Worm (Caenorhabditis elegans) whole organism, L2 larva: ENCODE data around the gene E02H1.5.

Experiments used
- C34F6.9 ChIP-seq: fragments of 150-350 bp; optimal IDR thresholded peaks from 2 replicates; lab custom pipeline; 2014; ENCODE audit warnings: missing biosample characterization, missing genetic modification characterization
- Y55F3AM.14 ChIP-seq: fragments of 200-800 bp; sonication (Bioruptor generic); optimal IDR thresholded peaks from 2 replicates; lab custom pipeline; 2018; ENCODE audit warnings: mild to moderate bottlenecking, missing genetic modification characterization, missing compliant biosample characterization
- ZK546.5 ChIP-seq: sonication (generic microtip); optimal IDR thresholded peaks from 2 replicates; lab custom pipeline; 2017; ENCODE audit warnings: missing biosample characterization, missing genetic modification characterization
- alr-1 ChIP-seq: fragments of 150-350 bp; optimal IDR thresholded peaks from 2 replicates; lab custom pipeline; 2014; ENCODE audit warnings: missing biosample characterization, missing genetic modification characterization
- aly-2 ChIP-seq: fragments of 150-350 bp; optimal IDR thresholded peaks from 2 replicates; lab custom pipeline; 2014; ENCODE audit warnings: missing biosample characterization, missing genetic modification characterization
- ama-1 ChIP-seq: fragments of 150-350 bp; optimal IDR thresholded peaks from 2 replicates; lab custom pipeline; 2018; ENCODE audit warnings: inconsistent platforms
- blmp-1 ChIP-seq: sonication (generic microtip); optimal IDR thresholded peaks from 2 replicates; lab custom pipeline; 2017; ENCODE audit warnings: missing genetic modification characterization, mild to moderate bottlenecking, missing compliant biosample characterization, antibody characterized with exemption, moderate library complexity; ENCODE audit not compliant: insufficient read depth
- ceh-16 ChIP-seq: fragments of 150-350 bp; optimal IDR thresholded peaks from 2 replicates; lab custom pipeline; 2014; ENCODE audit warnings: missing biosample characterization, missing genetic modification characterization
- crh-2 ChIP-seq: sonication (generic microtip); optimal IDR thresholded peaks from 2 replicates; lab custom pipeline; 2017; ENCODE audit warnings: missing biosample characterization, missing genetic modification characterization
- dmd-4 ChIP-seq: sonication (generic microtip); optimal IDR thresholded peaks from 2 replicates; lab custom pipeline; 2017; ENCODE audit warnings: missing biosample characterization, missing genetic modification characterization
- egl-27 ChIP-seq: sonication (generic microtip); optimal IDR thresholded peaks from 3 replicates; lab custom pipeline; 2017; ENCODE audit warnings: missing biosample characterization, missing genetic modification reagents, missing genetic modification characterization
- elt-1 ChIP-seq: fragments of 150-350 bp; optimal IDR thresholded peaks from 2 replicates; lab custom pipeline; 2014; ENCODE audit warnings: missing biosample characterization, missing genetic modification characterization
- elt-3 ChIP-seq: sonication (generic microtip); optimal IDR thresholded peaks from 2 replicates; lab custom pipeline; 2017; ENCODE audit warnings: missing biosample characterization, missing genetic modification characterization
- fos-1 ChIP-seq: fragments of 150-350 bp; optimal IDR thresholded peaks from 2 replicates; lab custom pipeline; 2014; ENCODE audit warnings: missing biosample characterization, missing genetic modification characterization
- gmeb-1 ChIP-seq: fragments of 150-350 bp; optimal IDR thresholded peaks from 2 replicates; lab custom pipeline; 2014; ENCODE audit warnings: missing biosample characterization, missing genetic modification characterization
- lin-11 ChIP-seq: fragments of 150-350 bp; sonication (generic microtip); optimal IDR thresholded peaks from 2 replicates; lab custom pipeline; 2014; ENCODE audit warnings: missing biosample characterization, missing genetic modification characterization, inconsistent platforms, mixed read lengths
- lin-13 ChIP-seq: fragments of 150-350 bp; optimal IDR thresholded peaks from 2 replicates; lab custom pipeline; 2014; ENCODE audit warnings: missing biosample characterization, missing genetic modification reagents, missing genetic modification characterization
- lin-39 ChIP-seq: fragments of 150-350 bp; optimal IDR thresholded peaks from 2 replicates; lab custom pipeline; 2014; ENCODE audit warnings: missing biosample characterization, missing genetic modification reagents, missing genetic modification characterization
- lsy-2 ChIP-seq, 2 experiments: fragments of 150-350 bp in 1 of 2; sonication (generic microtip) in 1 of 2; optimal IDR thresholded peaks; 2 replicates each; lab custom pipeline; 2014 to 2017; ENCODE audit warnings: missing biosample characterization in 2 of 2, missing genetic modification characterization in 2 of 2
- mab-5 ChIP-seq: fragments of 150-350 bp; optimal IDR thresholded peaks from 2 replicates; lab custom pipeline; 2014; ENCODE audit warnings: missing biosample characterization, missing genetic modification characterization
- mbf-1 ChIP-seq: sonication (generic microtip); optimal IDR thresholded peaks from 2 replicates; lab custom pipeline; 2017; ENCODE audit warnings: missing biosample characterization, missing genetic modification characterization
- mdl-1 ChIP-seq, 2 experiments: fragments of 150-350 bp in 1 of 2; sonication (generic microtip) in 1 of 2; optimal IDR thresholded peaks; 2 replicates each; lab custom pipeline; 2017; ENCODE audit warnings: missing biosample characterization in 2 of 2, missing genetic modification characterization in 2 of 2
- nhr-10 ChIP-seq: sonication (generic microtip); optimal IDR thresholded peaks from 2 replicates; lab custom pipeline; 2017; ENCODE audit warnings: missing biosample characterization, missing genetic modification characterization
- nhr-11 ChIP-seq: fragments of 150-350 bp; optimal IDR thresholded peaks from 2 replicates; lab custom pipeline; 2014; ENCODE audit warnings: missing biosample characterization, missing genetic modification characterization
- nhr-12 ChIP-seq: fragments of 150-350 bp; optimal IDR thresholded peaks from 2 replicates; lab custom pipeline; 2014; ENCODE audit warnings: missing biosample characterization, missing genetic modification characterization
- nhr-129 ChIP-seq: fragments of 150-350 bp; optimal IDR thresholded peaks from 2 replicates; lab custom pipeline; 2014; ENCODE audit warnings: missing biosample characterization, missing genetic modification characterization
- nhr-21 ChIP-seq: fragments of 150-350 bp; optimal IDR thresholded peaks from 2 replicates; lab custom pipeline; 2014; ENCODE audit warnings: missing biosample characterization, missing genetic modification characterization
- nhr-237 ChIP-seq: fragments of 150-350 bp; optimal IDR thresholded peaks from 2 replicates; lab custom pipeline; 2014; ENCODE audit warnings: missing biosample characterization, missing genetic modification characterization
- nhr-25 ChIP-seq: fragments of 150-350 bp; sonication (generic microtip); optimal IDR thresholded peaks from 3 replicates; lab custom pipeline; 2014; ENCODE audit warnings: missing biosample characterization, missing genetic modification characterization
- nhr-6 ChIP-seq: fragments of 150-350 bp; optimal IDR thresholded peaks from 2 replicates; lab custom pipeline; 2014; ENCODE audit warnings: missing biosample characterization, missing genetic modification characterization
- nhr-77 ChIP-seq: fragments of 150-350 bp; optimal IDR thresholded peaks from 2 replicates; lab custom pipeline; 2014; ENCODE audit warnings: missing biosample characterization, missing genetic modification characterization
- peb-1 ChIP-seq: fragments of 150-350 bp; optimal IDR thresholded peaks from 2 replicates; lab custom pipeline; 2014; ENCODE audit warnings: missing biosample characterization, missing genetic modification characterization
- sem-4 ChIP-seq: fragments of 150-350 bp; optimal IDR thresholded peaks from 2 replicates; lab custom pipeline; 2014; ENCODE audit warnings: missing biosample characterization, missing genetic modification reagents, missing genetic modification characterization
- skn-1 ChIP-seq: sonication (generic microtip); optimal IDR thresholded peaks from 2 replicates; lab custom pipeline; 2017; ENCODE audit warnings: missing biosample characterization, missing genetic modification characterization
- sma-3 ChIP-seq: sonication (generic microtip); optimal IDR thresholded peaks from 2 replicates; lab custom pipeline; 2016; ENCODE audit warnings: missing genetic modification reagents, missing genetic modification characterization, missing compliant biosample characterization
- sma-9 ChIP-seq, 2 experiments: fragments of 150-350 bp in 1 of 2; sonication (generic microtip) in 1 of 2; optimal IDR thresholded peaks; 2 replicates each; lab custom pipeline; 2014 to 2016; ENCODE audit warnings: missing genetic modification characterization in 2 of 2, mild to moderate bottlenecking in 1 of 2, missing biosample characterization in 1 of 2, missing compliant biosample characterization in 1 of 2, missing genetic modification reagents in 1 of 2, moderate library complexity in 1 of 2
- snpc-4 ChIP-seq: fragments of 150-350 bp; optimal IDR thresholded peaks from 2 replicates; lab custom pipeline; 2014; ENCODE audit warnings: missing biosample characterization, missing genetic modification characterization
- unc-39 ChIP-seq: fragments of 150-350 bp; optimal IDR thresholded peaks from 2 replicates; lab custom pipeline; 2014; ENCODE audit warnings: missing biosample characterization, missing genetic modification characterization
- unc-55 ChIP-seq: fragments of 150-350 bp; sonication (generic microtip); optimal IDR thresholded peaks from 3 replicates; lab custom pipeline; 2014; ENCODE audit warnings: missing biosample characterization, missing genetic modification reagents, missing genetic modification characterization
- unc-62 ChIP-seq: fragments of 150-350 bp; optimal IDR thresholded peaks from 2 replicates; lab custom pipeline; 2014; ENCODE audit warnings: missing biosample characterization, missing genetic modification reagents, missing genetic modification characterization
- zag-1 ChIP-seq: fragments of 150-350 bp; optimal IDR thresholded peaks from 2 replicates; lab custom pipeline; 2014; ENCODE audit warnings: missing biosample characterization, missing genetic modification characterization
- ztf-1 ChIP-seq: fragments of 200-800 bp; sonication (Bioruptor generic); conservative IDR thresholded peaks from 2 replicates; pipeline ENCODE4 v1.3.6; 2022; ENCODE audit warnings: missing genetic modification characterization, missing compliant biosample characterization
- ztf-11 ChIP-seq: sonication (generic microtip); optimal IDR thresholded peaks from 2 replicates; lab custom pipeline; 2017; ENCODE audit warnings: missing biosample characterization, missing genetic modification characterization
- ztf-4 ChIP-seq: fragments of 150-350 bp; optimal IDR thresholded peaks from 2 replicates; lab custom pipeline; 2014; ENCODE audit warnings: missing biosample characterization, missing genetic modification characterization

E02H1.5 gene

DNA sequence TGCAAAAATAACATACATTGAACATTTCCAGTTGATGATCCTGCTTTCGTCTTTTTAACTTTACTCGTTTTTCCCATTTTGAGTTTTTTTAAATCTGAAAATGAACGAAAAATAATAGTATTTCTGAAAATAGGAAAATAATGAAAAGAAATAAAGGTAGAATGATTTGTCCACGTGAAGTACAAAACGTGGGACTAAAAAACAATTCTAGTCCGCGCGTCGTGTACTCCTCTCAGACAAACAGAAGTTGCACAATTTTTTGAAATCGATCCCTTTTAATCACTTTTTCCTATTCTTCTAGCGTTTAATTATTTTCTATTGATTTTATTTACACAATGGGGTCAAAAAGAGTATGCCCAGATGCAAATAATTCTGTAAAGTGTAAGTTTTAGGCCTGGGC, 4.0 kb upstream of the E02H1.5 start, which contains the start of the genes E02H1.1 and tag-124 (continued):
- TF ChIP-seq aly-2 (tag; lab: Kevin White, UChicago) (no peak), unc-39 (tag; lab: Kevin White, UChicago) (no peak)

DNA sequence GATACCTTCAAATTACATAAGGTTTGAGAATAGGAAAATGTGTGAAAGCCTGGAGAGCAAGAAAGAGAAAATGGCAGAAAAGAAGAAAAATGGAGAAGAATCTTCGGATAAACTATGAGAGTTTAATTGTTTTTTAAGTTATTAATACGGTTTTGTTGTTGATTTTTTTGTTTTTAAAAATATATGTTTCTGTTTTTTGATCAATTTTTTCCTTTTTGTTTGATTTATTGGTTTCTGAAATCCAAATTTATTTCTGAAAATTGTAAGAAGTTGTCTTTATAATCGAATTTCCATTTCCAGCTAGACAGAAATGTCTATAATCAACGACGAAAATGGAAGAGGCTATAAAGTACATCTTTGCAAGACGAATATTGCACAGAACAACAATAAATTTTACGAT, 2.3 kb upstream of the E02H1.5 start, which contains the start of gene parp-2:
parp-2 (plus strand) TSS at position 301 of the 400 bp plus-strand sequence.
- TF ChIP-seq nhr-25 (no peak), nhr-12 (tag; lab: Kevin White, UChicago) (no peak), skn-1 (no peak), unc-39 (tag; lab: Kevin White, UChicago) (no peak), ceh-16 (tag; lab: Kevin White, UChicago) (no peak), sma-3 (GFP tag; lab: Kevin White, UChicago) (no peak), aly-2 (tag; lab: Kevin White, UChicago) (no peak), nhr-21 (tag; lab: Kevin White, UChicago) (no peak), C34F6.9 (tag; lab: Kevin White, UChicago) (no peak), elt-3 (tag; lab: Kevin White, UChicago) (no peak), lin-11 (tag; lab: Kevin White, UChicago) (no peak), crh-2 (tag; lab: Kevin White, UChicago) (no peak), gmeb-1 (no peak), nhr-237 (no peak), snpc-4 (tag; lab: Kevin White, UChicago) (no peak), alr-1 (tag; lab: Kevin White, UChicago) (no peak), nhr-6 (tag; lab: Kevin White, UChicago) (no peak), nhr-10 (tag; lab: Kevin White, UChicago) (no peak)

DNA sequence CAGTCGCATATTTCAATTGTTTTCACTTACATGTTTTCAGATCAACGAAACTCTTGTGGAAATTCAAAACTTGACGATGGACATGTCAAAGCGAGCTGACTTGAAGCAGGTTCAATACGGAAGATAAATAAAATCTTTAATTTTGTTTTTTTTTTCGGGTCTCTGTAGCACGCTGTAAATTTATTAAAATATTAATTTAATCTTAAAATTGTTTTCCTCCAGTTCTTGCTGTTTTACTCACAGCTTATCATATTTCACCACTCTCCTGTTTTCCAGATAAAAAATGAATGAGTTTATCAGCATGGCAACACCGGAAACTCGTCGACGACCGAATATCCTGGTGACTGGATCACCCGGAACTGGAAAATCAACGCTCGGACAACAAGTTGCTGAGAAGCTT, 1.4 kb downstream of the E02H1.5 start, which contains the start of gene E02H1.6:
E02H1.6 (plus strand) TSS at position 301 of the 400 bp plus-strand sequence.
- TF ChIP-seq snpc-4 (tag; lab: Kevin White, UChicago) (no peak), sma-3 (GFP tag; lab: Kevin White, UChicago) (no peak), mdl-1 (tag; optimal IDR thresholded peaks at IDR 0.05; lab: Kevin White, UChicago) (no peak), lin-39 (tag; lab: Kevin White, UChicago) (no peak), C34F6.9 (tag; lab: Kevin White, UChicago) (no peak), elt-3 (tag; lab: Kevin White, UChicago) (no peak), ZK546.5 (no peak), nhr-6 (tag; lab: Kevin White, UChicago) (no peak), gmeb-1 (no peak), unc-62 (GFP tag; lab: Kevin White, UChicago) (no peak), zag-1 (tag; lab: Kevin White, UChicago) (no peak), lsy-2 (tag; optimal IDR thresholded peaks at IDR 0.05; lab: Kevin White, UChicago) (no peak), alr-1 (tag; lab: Kevin White, UChicago) (no peak), egl-27 (tag; lab: Kevin White, UChicago) (no peak), ceh-16 (tag; lab: Kevin White, UChicago) (no peak), nhr-77 (no peak), nhr-11 (tag; lab: Kevin White, UChicago) (no peak), sem-4 (no peak), crh-2 (tag; lab: Kevin White, UChicago) (no peak), ztf-4 (no peak)

DNA sequence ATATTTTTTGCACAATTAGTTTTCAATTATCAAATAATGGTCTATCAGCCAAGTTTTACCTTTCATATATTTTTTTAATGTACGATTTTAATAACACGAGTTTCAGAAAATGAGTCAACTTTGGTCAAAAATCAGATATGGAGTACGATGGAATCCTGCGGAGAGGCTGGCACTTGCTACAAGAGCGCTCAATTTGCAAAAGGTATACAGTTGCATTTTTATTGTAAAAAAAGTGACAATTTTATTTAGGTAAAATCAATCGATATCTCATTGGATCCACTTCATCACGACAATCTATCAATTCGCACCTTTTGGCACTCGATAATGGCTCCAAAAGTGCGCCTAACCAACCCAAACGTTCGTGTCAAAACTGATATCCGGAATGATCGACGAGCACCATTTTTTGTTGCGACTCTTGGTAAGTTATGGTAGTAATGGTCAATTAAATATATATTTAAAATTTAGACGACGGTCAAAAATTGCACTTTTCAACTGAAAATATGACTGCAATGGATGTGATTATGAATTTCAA, 2.6 kb downstream of the E02H1.5 start, which contains the start of gene mrpl-53:
mrpl-53 (plus strand) TSS at position 107 of the 532 bp plus-strand sequence.
- no peak for TF ChIP-seq dmd-4 (tag; lab: Kevin White, UChicago)
- TF ChIP-seq fos-1 (tag; lab: Kevin White, UChicago), result no peak
- TF ChIP-seq elt-1, result no peak
- no peak for TF ChIP-seq ZK546.5
- TF ChIP-seq ztf-1 (GFP tag; lab: Robert Waterston, UW), result no peak
- no peak for TF ChIP-seq lin-11 (tag; lab: Kevin White, UChicago)
- TF ChIP-seq sem-4, result no peak
- peak; percentile 37 for TF ChIP-seq Y55F3AM.14 (GFP tag; lab: Kevin White, UChicago)
- TF ChIP-seq zag-1 (tag; lab: Kevin White, UChicago), result no peak
- TF ChIP-seq lin-13 (GFP tag; lab: Kevin White, UChicago), result no peak
- no peak for TF ChIP-seq ztf-4
- no peak for TF ChIP-seq elt-3 (tag; lab: Kevin White, UChicago)
- TF ChIP-seq crh-2 (tag; lab: Kevin White, UChicago), result no peak
- TF ChIP-seq mdl-1 (tag; optimal IDR thresholded peaks at IDR 0.05; lab: Kevin White, UChicago), result no peak
- TF ChIP-seq unc-55 (GFP tag; lab: Kevin White, UChicago), result no peak
- TF ChIP-seq mab-5 (tag; lab: Kevin White, UChicago), result no peak
- TF ChIP-seq sma-3 (GFP tag; lab: Kevin White, UChicago), result peak; percentile 30
- TF ChIP-seq nhr-11 (tag; lab: Kevin White, UChicago), result no peak
- TF ChIP-seq peb-1 (tag; lab: Kevin White, UChicago), result no peak
- TF ChIP-seq nhr-129 (tag; lab: Kevin White, UChicago), result no peak
- peak; percentile 5 for TF ChIP-seq sma-9 (GFP tag; optimal IDR thresholded peaks at IDR 0.05; lab: Kevin White, UChicago)
- TF ChIP-seq sma-9 (tag; optimal IDR thresholded peaks at IDR 0.05; lab: Kevin White, UChicago), result no peak
- no peak for TF ChIP-seq unc-39 (tag; lab: Kevin White, UChicago)
- no peak for TF ChIP-seq nhr-6 (tag; lab: Kevin White, UChicago)
- TF ChIP-seq nhr-12 (tag; lab: Kevin White, UChicago), result no peak
- TF ChIP-seq ama-1 (lab: Kevin White, UChicago), result peak; percentile 5
- TF ChIP-seq nhr-25, result peak; percentile 30
- TF ChIP-seq gmeb-1, result no peak
- TF ChIP-seq blmp-1, result no peak
- TF ChIP-seq mbf-1 (tag; lab: Kevin White, UChicago), result no peak
- TF ChIP-seq ztf-11 (tag; lab: Kevin White, UChicago), result no peak
- TF ChIP-seq, all 48 proteins: peak for 5
